Worm (Caenorhabditis elegans): ENCODE results near the gene irld-8.
A peak's percentile ranks its signal among the peaks of the same experiment; 100 is the strongest.

Gene irld-8

DNA sequence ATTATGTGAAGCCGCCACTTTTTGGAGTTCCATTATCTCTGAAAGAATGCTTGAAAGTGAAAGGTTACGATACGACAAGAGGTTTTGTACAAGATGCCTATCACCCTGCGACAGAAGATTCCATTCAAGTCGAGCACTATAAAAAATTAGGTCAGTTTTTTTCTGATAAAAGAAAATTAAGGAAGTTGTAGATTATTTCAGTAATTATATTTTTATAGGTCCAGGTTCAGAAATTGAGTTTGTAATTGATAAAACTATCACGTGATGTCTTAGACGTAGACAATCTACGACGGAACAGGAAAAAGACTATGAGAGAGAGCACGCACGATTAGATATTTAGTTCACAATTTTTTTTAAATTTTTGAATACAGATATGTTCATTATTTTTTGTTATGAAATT is 44.4 kb downstream of the irld-8 start:
- TF ChIP-seq unc-62 (GFP tag; optimal IDR thresholded peaks at IDR 0.05) (no peak), fos-1 (tag; optimal IDR thresholded peaks at IDR 0.05) (peak; percentile 1)

DNA sequence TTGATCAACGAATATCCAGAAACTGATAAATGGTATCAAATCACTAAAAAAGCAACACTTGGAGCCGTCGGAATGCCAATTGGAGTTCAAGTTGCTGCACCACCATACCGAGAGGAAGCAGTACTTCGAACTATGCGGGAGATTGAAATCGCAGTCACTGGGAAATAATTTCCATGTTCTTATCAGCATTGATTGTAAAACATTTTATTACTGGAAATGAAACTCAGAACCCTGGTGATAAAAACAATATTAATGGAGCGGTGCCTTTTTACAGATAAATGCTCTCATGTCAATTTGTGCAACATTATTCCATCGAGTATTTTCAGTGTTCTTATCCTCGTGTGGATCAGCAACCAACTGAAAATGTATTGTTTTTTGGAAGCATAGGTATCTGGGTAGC is 46.2 kb downstream of the irld-8 start:
- TF ChIP-seq mdl-1 (tag; optimal IDR thresholded peaks at IDR 0.05) (no peak), nhr-129 (tag; optimal IDR thresholded peaks at IDR 0.05) (no peak), fos-1 (tag; optimal IDR thresholded peaks at IDR 0.05) (peak; percentile 52), ceh-16 (tag; optimal IDR thresholded peaks at IDR 0.05) (no peak), egl-27 (tag; optimal IDR thresholded peaks at IDR 0.05) (no peak), blmp-1 (tag; optimal IDR thresholded peaks at IDR 0.05; ENCODE audit: insufficient read depth) (no peak)

DNA sequence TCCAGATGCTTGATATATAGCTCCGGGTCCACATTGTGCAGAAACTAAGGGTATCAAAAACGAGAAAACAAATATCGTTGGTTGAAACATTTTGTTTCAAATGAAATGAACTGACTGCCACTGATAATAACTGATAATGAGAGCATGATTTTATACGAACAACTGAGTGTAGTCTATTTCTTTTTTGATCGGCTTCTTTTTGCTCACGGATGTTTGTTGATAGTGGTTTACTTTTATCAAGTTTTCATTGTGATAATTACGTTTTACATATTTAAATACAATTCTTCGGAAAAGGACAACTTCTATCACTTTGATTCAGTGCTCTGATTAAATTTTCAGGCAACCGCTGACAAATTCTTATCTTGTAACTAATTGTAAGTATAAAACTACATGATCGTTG is 48.1 kb downstream of the irld-8 start, which contains the start of gene clec-51:
clec-51 (minus strand) TSS at position 114 of the 400 bp plus-strand sequence.
- TF ChIP-seq C34F6.9 (tag; optimal IDR thresholded peaks at IDR 0.05) (no peak), fos-1 (tag; optimal IDR thresholded peaks at IDR 0.05) (peak; percentile 63), elt-3 (tag; optimal IDR thresholded peaks at IDR 0.05) (no peak), unc-62 (GFP tag; optimal IDR thresholded peaks at IDR 0.05) (no peak), ztf-11 (tag; optimal IDR thresholded peaks at IDR 0.05) (no peak), nhr-237 (tag; optimal IDR thresholded peaks at IDR 0.05) (no peak), sma-9 (GFP tag; optimal IDR thresholded peaks at IDR 0.05) (peak; percentile 26), sma-9 (tag; optimal IDR thresholded peaks at IDR 0.05) (no peak), alr-1 (tag; optimal IDR thresholded peaks at IDR 0.05) (no peak), skn-1 (tag; optimal IDR thresholded peaks at IDR 0.05) (peak; percentile 2), ztf-1 (GFP tag; conservative IDR thresholded peaks at IDR 0.05) (no peak), nhr-21 (tag; optimal IDR thresholded peaks at IDR 0.05) (no peak), snpc-4 (tag; optimal IDR thresholded peaks at IDR 0.05) (no peak), zag-1 (tag; optimal IDR thresholded peaks at IDR 0.05) (no peak), lin-13 (GFP tag; optimal IDR thresholded peaks at IDR 0.05) (no peak), nhr-25 (tag; optimal IDR thresholded peaks at IDR 0.05) (no peak), dmd-4 (tag; optimal IDR thresholded peaks at IDR 0.05) (no peak), R02D3.7 (tag; optimal IDR thresholded peaks at IDR 0.05) (no peak)

DNA sequence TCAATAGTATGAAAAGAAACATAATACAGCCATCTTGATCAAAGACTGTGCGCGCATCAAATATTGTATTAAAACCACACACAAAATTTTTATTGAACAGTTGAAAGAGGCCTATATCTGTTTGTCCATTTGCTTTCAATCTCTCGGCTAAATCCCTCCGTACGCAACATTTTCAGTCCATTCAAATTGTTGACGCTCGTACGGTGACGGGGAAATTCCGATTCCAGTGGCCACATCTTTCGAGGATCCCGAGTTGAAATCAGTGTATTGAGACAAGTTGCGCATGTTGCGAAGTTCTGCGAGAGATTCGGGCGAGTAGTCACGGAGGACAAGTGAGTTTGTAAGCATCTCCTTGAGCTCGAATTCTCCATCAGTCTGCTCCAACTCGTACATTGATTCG is 49.0 kb downstream of the irld-8 start:
- TF ChIP-seq peb-1 (tag; optimal IDR thresholded peaks at IDR 0.05), result no peak
- no peak for TF ChIP-seq lsy-2 (tag; optimal IDR thresholded peaks at IDR 0.05)
- no peak for TF ChIP-seq ztf-4 (tag; optimal IDR thresholded peaks at IDR 0.05)
- TF ChIP-seq gmeb-1 (tag; optimal IDR thresholded peaks at IDR 0.05), result no peak
- no peak for TF ChIP-seq sma-9 (GFP tag; optimal IDR thresholded peaks at IDR 0.05)
- no peak for TF ChIP-seq sma-9 (tag; optimal IDR thresholded peaks at IDR 0.05)
- TF ChIP-seq ztf-11 (tag; optimal IDR thresholded peaks at IDR 0.05), result no peak
- no peak for TF ChIP-seq unc-39 (tag; optimal IDR thresholded peaks at IDR 0.05)
- TF ChIP-seq fos-1 (tag; optimal IDR thresholded peaks at IDR 0.05), result no peak
- TF ChIP-seq nhr-77 (tag; optimal IDR thresholded peaks at IDR 0.05), result no peak
- TF ChIP-seq ztf-1 (GFP tag; conservative IDR thresholded peaks at IDR 0.05), result no peak
- TF ChIP-seq blmp-1 (tag; optimal IDR thresholded peaks at IDR 0.05; ENCODE audit: insufficient read depth), result no peak
- TF ChIP-seq aly-2 (tag; optimal IDR thresholded peaks at IDR 0.05), result no peak
- no peak for TF ChIP-seq elt-3 (tag; optimal IDR thresholded peaks at IDR 0.05)
- TF ChIP-seq nhr-237 (tag; optimal IDR thresholded peaks at IDR 0.05), result no peak
- TF ChIP-seq ZK546.5 (tag; optimal IDR thresholded peaks at IDR 0.05), result no peak

DNA sequence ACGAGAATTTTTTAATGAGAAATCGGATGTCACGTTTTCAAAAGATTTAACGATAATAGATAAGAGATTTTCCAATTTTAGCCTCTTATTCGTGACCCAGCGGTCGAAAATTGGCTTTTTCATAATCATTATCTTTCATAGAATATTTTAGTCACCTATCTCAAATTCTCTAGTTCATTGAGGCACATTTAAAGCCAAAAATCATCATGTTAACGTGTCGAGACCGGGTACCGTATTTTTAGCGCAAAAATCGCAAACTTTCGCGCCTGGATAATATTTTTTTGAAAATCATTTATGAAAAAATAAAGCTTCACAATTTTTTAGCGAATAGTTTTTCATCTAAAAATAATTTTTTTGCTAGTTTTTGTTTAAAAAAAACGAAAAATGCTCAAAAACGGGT is 50.4 kb downstream of the irld-8 start, which contains the start of gene B0218.7:
B0218.7 (minus strand) TSS at position 101 of the 400 bp plus-strand sequence.
- TF ChIP-seq nhr-11 (tag; optimal IDR thresholded peaks at IDR 0.05) (no peak), ama-1 (optimal IDR thresholded peaks at IDR 0.05) (no peak), dmd-4 (tag; optimal IDR thresholded peaks at IDR 0.05) (no peak), elt-1 (tag; optimal IDR thresholded peaks at IDR 0.05) (no peak), nhr-23 (tag; optimal IDR thresholded peaks at IDR 0.05) (no peak), F13H6.1 (tag; optimal IDR thresholded peaks at IDR 0.05) (no peak), nhr-6 (tag; optimal IDR thresholded peaks at IDR 0.05) (no peak)

Measured in whole organism, L2 larva.